Fruit fly (Drosophila melanogaster): ENCODE data around the gene Edem2.

Edem2 gene

dm6 chr2L:13164994-13165801, 26.8 kb upstream of the Edem2 start, which contains the start of gene Sirt1 (continued):
- TF ChIP-seq C15 (GFP tag; IDR thresholded peaks at IDR 0.05) (no peak), psq (GFP tag; optimal IDR thresholded peaks at IDR 0.05) (no peak), ham (GFP tag; IDR thresholded peaks at IDR 0.05) (no peak), pzg (GFP tag; optimal IDR thresholded peaks at IDR 0.05) (peak; percentile 56), ato (GFP tag; IDR thresholded peaks at IDR 0.05; ENCODE audit: partially characterized antibody) (no peak), Dip3 (GFP tag; optimal IDR thresholded peaks at IDR 0.05) (peak; percentile 43), Atf-2 (GFP tag; optimal IDR thresholded peaks at IDR 0.05) (peak; percentile 6), bsh (GFP tag; optimal IDR thresholded peaks at IDR 0.05) (peak in 1 of 2 experiments; percentile 78), grn (GFP tag; optimal IDR thresholded peaks at IDR 0.05) (no peak), CG18619 (GFP tag; optimal IDR thresholded peaks at IDR 0.05) (peak; percentile 89), kay (GFP tag; optimal IDR thresholded peaks at IDR 0.05) (peak; percentile 100), CG4404 (GFP tag; IDR thresholded peaks at IDR 0.05) (peak; percentile 86), Nf-YB (GFP tag; optimal IDR thresholded peaks at IDR 0.05) (peak; percentile 76), slp2 (GFP tag; optimal IDR thresholded peaks at IDR 0.05) (peak; percentile 16), pan (optimal IDR thresholded peaks at IDR 0.05) (no peak), pan (GFP tag; optimal IDR thresholded peaks at IDR 0.05 in 1 of 2, IDR thresholded peaks at IDR 0.05 in 1 of 2) (peak in 1 of 2 experiments; percentile 83), sens (GFP tag) (peak; percentile 91), NK7.1 (GFP tag; optimal IDR thresholded peaks at IDR 0.05) (peak; percentile 19), br (optimal IDR thresholded peaks at IDR 0.05) (no peak), CG10462 (GFP tag; optimal IDR thresholded peaks at IDR 0.05) (peak; percentile 59), Bgb (GFP tag; IDR thresholded peaks at IDR 0.05; ENCODE audit: partially characterized antibody) (peak; percentile 48; the same call in 1 of the 2 replicates), Hand (GFP tag; optimal IDR thresholded peaks at IDR 0.05) (peak; percentile 16), CG16813 (GFP tag; IDR thresholded peaks at IDR 0.05; ENCODE audit: partially characterized antibody) (0 out of 3 replicates have a peak, but pooled peaks have one; percentile 20), Dek (tag; optimal IDR thresholded peaks at IDR 0.05) (peak; percentile 86), CG10267 (tag; optimal IDR thresholded peaks at IDR 0.05) (peak; percentile 77), corto (GFP tag; optimal IDR thresholded peaks at IDR 0.05) (no peak), ind (GFP tag; optimal IDR thresholded peaks at IDR 0.05) (peak; percentile 90), CG42726 (GFP tag; IDR thresholded peaks at IDR 0.05; ENCODE audit: partially characterized antibody) (no peak), zen2 (GFP tag; IDR thresholded peaks at IDR 0.05; ENCODE audit: partially characterized antibody) (no peak), Dp (GFP tag; optimal IDR thresholded peaks at IDR 0.05) (no peak), CG9876 (GFP tag; optimal IDR thresholded peaks at IDR 0.05) (no peak), CG3726 (GFP tag; IDR thresholded peaks at IDR 0.05) (peak; percentile 77; the same call in 2 of the 3 replicates), CG34422 (GFP tag; IDR thresholded peaks at IDR 0.05) (no peak; the same call in 2 of the 3 replicates), CG15479 (GFP tag; optimal IDR thresholded peaks at IDR 0.05) (no peak), Dref (GFP tag; IDR thresholded peaks at IDR 0.05) (no peak), Gsc (GFP tag; IDR thresholded peaks at IDR 0.05) (no peak; the same call in 1 of the 2 replicates), CG4707 (GFP tag; optimal IDR thresholded peaks at IDR 0.05) (no peak), CG11504 (tag; optimal IDR thresholded peaks at IDR 0.05) (peak; percentile 91), CG7271 (tag; optimal IDR thresholded peaks at IDR 0.05) (no peak), gcm (GFP tag; optimal IDR thresholded peaks at IDR 0.05) (peak; percentile 67), CG3281 (GFP tag; optimal IDR thresholded peaks at IDR 0.05) (peak; percentile 89), CG6683 (GFP tag; optimal IDR thresholded peaks at IDR 0.05) (peak; percentile 24), CG13624 (GFP tag; optimal IDR thresholded peaks at IDR 0.05) (peak; percentile 34), NC2α (GFP tag; optimal IDR thresholded peaks at IDR 0.05) (no peak), CG17612 (GFP tag; IDR thresholded peaks at IDR 0.05) (peak; percentile 45; the same call in 1 of the 2 replicates), cwo (GFP tag; optimal IDR thresholded peaks at IDR 0.05) (peak; percentile 72), HLH4C (GFP tag; IDR thresholded peaks at IDR 0.05; ENCODE audit: partially characterized antibody) (no peak), D19B (GFP tag; optimal IDR thresholded peaks at IDR 0.05) (peak; percentile 75)
